Fruit fly (Drosophila melanogaster) whole organism, pupa: ENCODE results near the gene Polr2D.

Experiments used
- CG10348 ChIP-seq: fragments of 200-800 bp; sonication (Bioruptor generic); IDR thresholded peaks from 2 replicates; pipeline ENCODE4 v1.3.6; 2022; ENCODE audit warnings: missing biosample characterization, missing genetic modification characterization
- CG12605 ChIP-seq: fragments of 200-800 bp; sonication (Bioruptor generic); IDR thresholded peaks from 2 replicates; pipeline ENCODE4 v1.3.6; 2022; ENCODE audit warnings: missing biosample characterization, missing genetic modification characterization
- CG13204 ChIP-seq: fragments of 200-800 bp; sonication (Bioruptor generic); optimal IDR thresholded peaks from 2 replicates; lab custom pipeline; 2018; ENCODE audit warnings: missing biosample characterization, mild to moderate bottlenecking, missing genetic modification characterization, moderate library complexity
- CG14655 ChIP-seq: fragments of 200-800 bp; sonication (Bioruptor generic); optimal IDR thresholded peaks from 3 replicates; lab custom pipeline; 2017; ENCODE audit warnings: mild to moderate bottlenecking, missing biosample characterization, missing genetic modification reagents, missing genetic modification characterization
- CG15710 ChIP-seq: fragments of 200-800 bp; sonication (Bioruptor generic); optimal IDR thresholded peaks from 2 replicates; lab custom pipeline; 2018; ENCODE audit warnings: missing biosample characterization, mild to moderate bottlenecking, missing genetic modification characterization, moderate library complexity
- CG17806 ChIP-seq: fragments of 200-800 bp; sonication (Bioruptor generic); optimal IDR thresholded peaks from 2 replicates; lab custom pipeline; 2018; ENCODE audit warnings: missing biosample characterization, mild to moderate bottlenecking, missing genetic modification characterization, moderate library complexity
- CG32121 ChIP-seq: fragments of 200-800 bp; sonication (Bioruptor generic); IDR thresholded peaks from 2 replicates; pipeline ENCODE4 v1.3.6; 2022; ENCODE audit warnings: missing biosample characterization, missing genetic modification characterization
- CG34367 ChIP-seq: fragments of 200-800 bp; sonication (Bioruptor generic); optimal IDR thresholded peaks from 2 replicates; lab custom pipeline; 2018; ENCODE audit warnings: missing biosample characterization, mild to moderate bottlenecking, missing genetic modification characterization
- CG4496 ChIP-seq: fragments of 200-800 bp; sonication (Bioruptor generic); IDR thresholded peaks from 3 replicates; pipeline ENCODE4 v1.3.6; 2022; ENCODE audit warnings: missing biosample characterization, missing genetic modification characterization
- CG8159 ChIP-seq: fragments of 200-800 bp; sonication (Bioruptor generic); optimal IDR thresholded peaks from 3 replicates; lab custom pipeline; 2018; ENCODE audit warnings: missing biosample characterization, mild to moderate bottlenecking, missing genetic modification characterization, moderate library complexity
- CG8301 ChIP-seq: fragments of 200-800 bp; sonication (Bioruptor generic); optimal IDR thresholded peaks from 2 replicates; lab custom pipeline; 2018; ENCODE audit warnings: missing biosample characterization, mild to moderate bottlenecking, missing genetic modification characterization
- CG9948 ChIP-seq: fragments of 200-800 bp; sonication (Bioruptor generic); optimal IDR thresholded peaks from 2 replicates; lab custom pipeline; 2018; ENCODE audit warnings: missing biosample characterization, mild to moderate bottlenecking, missing genetic modification characterization, moderate library complexity
- D1 ChIP-seq: fragments of 200-800 bp; sonication (Bioruptor generic); optimal IDR thresholded peaks from 2 replicates; lab custom pipeline; 2018; ENCODE audit warnings: missing biosample characterization, mild to moderate bottlenecking, missing genetic modification characterization, moderate library complexity
- EcR ChIP-seq: fragments of 200-800 bp; sonication (Bioruptor generic); optimal IDR thresholded peaks from 3 replicates; lab custom pipeline; 2019; ENCODE audit warnings: missing biosample characterization, missing genetic modification characterization, mild to moderate bottlenecking, moderate library complexity, missing genetic modification reagents
- Ets98B ChIP-seq: fragments of 200-800 bp; sonication (Bioruptor generic); IDR thresholded peaks from 2 replicates; pipeline ENCODE4 v1.3.6; 2022; ENCODE audit warnings: missing biosample characterization, missing genetic modification characterization
- Pif1A ChIP-seq: fragments of 200-800 bp; sonication (Bioruptor generic); optimal IDR thresholded peaks from 3 replicates; lab custom pipeline; 2016; ENCODE audit warnings: missing biosample characterization, missing genetic modification characterization
- Pif1B ChIP-seq: fragments of 200-800 bp; sonication (Bioruptor generic); optimal IDR thresholded peaks from 3 replicates; lab custom pipeline; 2016; ENCODE audit warnings: missing biosample characterization, missing genetic modification characterization
- Snoo ChIP-seq: fragments of 200-800 bp; sonication (Bioruptor generic); optimal IDR thresholded peaks from 3 replicates; lab custom pipeline; 2017; ENCODE audit warnings: missing biosample characterization, mild to moderate bottlenecking, missing genetic modification characterization, inconsistent platforms
- fd96Ca ChIP-seq: fragments of 200-800 bp; sonication (Bioruptor generic); IDR thresholded peaks from 3 replicates; pipeline ENCODE4 v1.3.6; 2022; ENCODE audit warnings: missing biosample characterization, missing genetic modification characterization
- gl ChIP-seq: fragments of 200-800 bp; sonication (Bioruptor generic); optimal IDR thresholded peaks from 2 replicates; lab custom pipeline; 2018; ENCODE audit warnings: missing biosample characterization, mild to moderate bottlenecking, missing genetic modification characterization
- rn ChIP-seq: fragments of 200-800 bp; sonication (Bioruptor generic); IDR thresholded peaks from 2 replicates; pipeline ENCODE4 v1.3.6; 2022; ENCODE audit warnings: missing biosample characterization, missing genetic modification characterization

The Polr2D gene

DNA sequence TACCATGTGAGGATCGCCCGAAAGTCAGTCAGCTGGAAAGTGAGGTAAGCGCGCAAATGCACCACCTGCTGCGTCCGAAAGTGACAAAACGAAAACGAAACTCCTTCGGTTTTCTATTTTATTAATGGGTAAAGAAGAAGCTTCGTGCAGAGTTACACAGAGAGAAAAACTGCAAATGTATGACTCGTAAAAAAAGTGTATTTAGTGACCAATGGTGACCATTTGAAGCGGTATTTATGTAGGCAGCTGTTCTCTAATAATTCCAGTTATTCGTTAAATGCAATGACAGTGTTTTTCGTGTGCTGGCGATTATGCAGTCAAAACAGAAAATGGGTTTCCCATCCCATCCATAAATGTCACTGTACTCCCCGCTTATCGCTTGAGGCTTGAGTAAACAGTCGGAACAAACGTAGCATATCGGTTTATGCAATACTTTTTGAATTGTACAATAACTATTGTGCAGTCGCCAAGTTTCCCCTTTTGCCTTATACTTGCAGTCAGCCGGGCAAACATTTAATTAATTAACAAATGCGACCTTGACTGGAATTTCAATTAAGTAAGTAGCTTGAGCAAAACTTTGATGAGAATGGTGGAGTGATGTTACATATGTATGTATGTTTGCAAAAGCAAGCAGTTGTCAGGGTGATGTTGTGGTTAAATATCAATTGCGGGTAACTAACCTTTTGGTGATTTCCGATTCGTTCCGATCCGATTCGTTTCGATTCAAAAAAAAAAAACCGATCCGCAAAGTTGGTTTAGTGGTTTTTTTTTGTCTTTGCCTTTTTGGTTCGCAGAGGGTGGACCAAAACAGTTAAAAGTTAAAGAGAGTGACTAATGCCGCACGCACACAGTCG is 42.4 kb upstream of the Polr2D start:
- TF ChIP-seq gl (tag; lab: Kevin White, UChicago) (peak; percentile 7), CG9948 (tag; lab: Kevin White, UChicago) (peak; percentile 26), Pif1B (GFP tag; lab: Kevin White, UChicago) (no peak), CG12605 (GFP tag; lab: Robert Waterston, UW) (no peak), CG34367 (tag; lab: Kevin White, UChicago) (peak; percentile 38), CG14655 (GFP tag; lab: Kevin White, UChicago) (peak; percentile 61), CG8159 (tag; lab: Kevin White, UChicago) (peak; percentile 49), CG13204 (GFP tag; lab: Kevin White, UChicago) (no peak), Ets98B (peak; percentile 58), EcR (GFP tag; lab: Kevin White, UChicago) (no peak), CG4496 (GFP tag; lab: Robert Waterston, UW) (peak; percentile 66; the same call in 2 of the 3 replicates), rn (GFP tag; lab: Robert Waterston, UW) (no peak), CG17806 (peak; percentile 13), Pif1A (GFP tag; lab: Kevin White, UChicago) (no peak), D1 (tag; lab: Kevin White, UChicago) (no peak), Snoo (no peak), CG15710 (tag; lab: Kevin White, UChicago) (peak; percentile 34), fd96Ca (GFP tag; lab: Robert Waterston, UW) (peak; percentile 67; the same call in 2 of the 3 replicates), CG10348 (no peak), CG8301 (peak; percentile 49), CG32121 (GFP tag; lab: Robert Waterston, UW) (peak; percentile 19; the same call in 1 of the 2 replicates)

dm6 chr3R:18296737-18297136 is 41.5 kb upstream of the Polr2D start:
- TF ChIP-seq CG8159 (tag; lab: Kevin White, UChicago) (no peak), CG4496 (GFP tag; lab: Robert Waterston, UW) (no peak), CG32121 (GFP tag; lab: Robert Waterston, UW) (0 out of 2 replicates have a peak, but pooled peaks have one; percentile 14)
- TF ChIP-seq, all 21 proteins: peak for 1

DNA sequence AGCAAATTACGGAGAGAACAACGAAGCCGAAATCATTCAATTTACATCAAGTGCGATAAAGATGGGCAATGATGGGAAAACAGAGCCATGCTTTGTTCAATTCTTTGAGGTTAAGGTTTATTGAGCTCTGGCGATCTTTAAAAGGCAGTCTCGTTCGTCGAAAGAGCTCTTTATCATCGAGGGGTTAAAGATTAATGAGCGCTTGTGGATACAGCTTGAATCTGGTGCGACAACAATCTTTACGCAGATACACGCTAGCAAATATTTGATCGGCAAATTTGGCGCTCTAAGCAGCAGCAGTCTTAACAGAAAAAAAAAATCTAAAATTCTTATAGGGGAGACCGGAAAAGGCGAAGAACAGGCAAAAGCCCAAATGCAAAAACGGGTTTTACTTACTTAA is 40.8 kb upstream of the Polr2D start:
- TF ChIP-seq CG17806 (no peak), Ets98B (no peak), Pif1B (GFP tag; lab: Kevin White, UChicago) (no peak), CG13204 (GFP tag; lab: Kevin White, UChicago) (no peak), CG8301 (no peak), EcR (GFP tag; lab: Kevin White, UChicago) (no peak), Pif1A (GFP tag; lab: Kevin White, UChicago) (no peak), rn (GFP tag; lab: Robert Waterston, UW) (no peak), CG14655 (GFP tag; lab: Kevin White, UChicago) (no peak), CG8159 (tag; lab: Kevin White, UChicago) (no peak), CG12605 (GFP tag; lab: Robert Waterston, UW) (no peak), CG15710 (tag; lab: Kevin White, UChicago) (no peak), Snoo (no peak)

DNA sequence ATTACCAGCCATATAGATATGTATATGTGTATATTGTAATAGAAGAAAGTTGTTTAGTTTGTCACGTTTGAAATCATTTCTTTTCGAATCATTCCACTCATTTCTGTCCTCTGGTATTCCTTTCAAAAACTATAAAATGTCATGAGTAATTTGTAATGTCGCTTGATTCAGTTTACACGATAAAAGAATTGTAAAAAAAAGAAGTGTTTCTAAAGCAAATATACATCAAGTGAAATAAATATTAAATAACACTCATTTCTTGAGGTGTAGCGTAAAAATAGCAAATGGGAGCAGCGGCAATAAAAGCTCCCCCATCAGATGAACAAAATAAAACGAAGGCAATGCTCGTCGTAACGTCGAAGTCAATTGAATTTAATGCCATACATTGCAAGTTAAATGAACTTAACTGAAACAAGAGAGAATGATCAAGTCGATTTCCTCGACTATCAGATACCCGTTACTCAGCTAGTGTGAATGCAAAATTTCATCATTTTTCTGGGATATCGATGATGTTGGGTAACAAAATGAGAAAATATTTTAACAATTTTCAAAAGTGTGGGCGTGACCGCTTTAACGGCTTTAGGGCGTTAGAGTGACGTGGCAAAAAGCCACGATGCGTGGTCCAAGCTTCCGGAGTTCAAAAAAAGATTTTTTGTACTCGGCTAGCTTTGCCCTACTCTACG is 40.1 kb upstream of the Polr2D start:
- TF ChIP-seq CG12605 (GFP tag; lab: Robert Waterston, UW) (no peak), fd96Ca (GFP tag; lab: Robert Waterston, UW) (no peak), CG8159 (tag; lab: Kevin White, UChicago) (peak; percentile 57), EcR (GFP tag; lab: Kevin White, UChicago) (peak; percentile 46), CG9948 (tag; lab: Kevin White, UChicago) (peak; percentile 41), Ets98B (no peak), CG17806 (peak; percentile 39), CG32121 (GFP tag; lab: Robert Waterston, UW) (peak; percentile 55; the same call in 1 of the 2 replicates), Pif1B (GFP tag; lab: Kevin White, UChicago) (peak; percentile 1), CG14655 (GFP tag; lab: Kevin White, UChicago) (no peak), rn (GFP tag; lab: Robert Waterston, UW) (no peak), Snoo (no peak), CG15710 (tag; lab: Kevin White, UChicago) (peak; percentile 52), CG8301 (peak; percentile 48), Pif1A (GFP tag; lab: Kevin White, UChicago) (peak; percentile 46)

DNA sequence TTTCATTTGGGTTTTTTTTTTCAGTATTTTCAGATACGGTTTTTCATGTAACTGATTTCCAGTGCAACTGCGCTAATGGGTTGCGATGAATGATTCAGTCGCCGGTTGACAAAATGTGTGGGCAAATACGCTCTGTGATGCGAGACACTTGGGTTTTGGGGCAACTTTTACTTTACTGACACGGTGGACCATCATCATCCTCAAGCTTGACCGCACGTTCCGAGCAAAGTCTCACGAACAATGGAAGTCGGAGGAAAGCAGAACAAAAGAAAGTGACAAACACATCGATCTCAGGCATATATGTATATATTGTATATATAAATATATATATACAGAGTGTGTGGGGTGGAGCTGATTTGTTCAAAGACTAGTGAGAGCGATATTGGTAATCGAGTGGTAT is 39.2 kb upstream of the Polr2D start:
- TF ChIP-seq EcR (GFP tag; lab: Kevin White, UChicago), result peak; percentile 9
- no peak for TF ChIP-seq fd96Ca (GFP tag; lab: Robert Waterston, UW)
- peak; percentile 36; the same call in 1 of the 3 replicates for TF ChIP-seq CG4496 (GFP tag; lab: Robert Waterston, UW)
